Worm (Caenorhabditis elegans) whole organism, late embryonic: ENCODE measurements around the gene ceh-14.

Experiments
- ceh-19 ChIP-seq: fragments of 200-800 bp; sonication (Bioruptor generic); optimal IDR thresholded peaks from 2 replicates; lab custom pipeline; 2018; ENCODE audit warnings: mild to moderate bottlenecking, missing genetic modification characterization, missing compliant biosample characterization
- ceh-48 ChIP-seq: sonication (generic microtip); optimal IDR thresholded peaks from 2 replicates; lab custom pipeline; 2016; ENCODE audit warnings: missing genetic modification characterization, inconsistent platforms, missing compliant biosample characterization
- dve-1 ChIP-seq: sonication (generic microtip); optimal IDR thresholded peaks from 2 replicates; lab custom pipeline; 2017; ENCODE audit warnings: antibody characterized with exemption, mild to moderate bottlenecking, missing genetic modification characterization, missing compliant biosample characterization
- elt-2 ChIP-seq: sonication (generic microtip); optimal IDR thresholded peaks from 2 replicates; lab custom pipeline; 2016; ENCODE audit warnings: missing genetic modification reagents, missing genetic modification characterization, missing compliant biosample characterization
- nhr-11 ChIP-seq: fragments of 150-350 bp; optimal IDR thresholded peaks from 2 replicates; lab custom pipeline; 2014; ENCODE audit warnings: missing biosample characterization, missing genetic modification characterization
- pat-9 ChIP-seq: fragments of 200-800 bp; sonication (Bioruptor generic); optimal IDR thresholded peaks from 2 replicates; lab custom pipeline; 2018; ENCODE audit warnings: mild to moderate bottlenecking, missing genetic modification characterization, moderate library complexity, missing compliant biosample characterization
- sox-2 ChIP-seq: fragments of 200-800 bp; sonication (Bioruptor generic); IDR thresholded peaks from 2 replicates; pipeline ENCODE4 v1.3.6; 2022; ENCODE audit warnings: missing genetic modification reagents, missing genetic modification characterization, missing compliant biosample characterization
- unc-3 ChIP-seq, 2 experiments: fragments of 200-800 bp in 1 of 2; sonication (Bioruptor generic) in 1 of 2; sonication (generic microtip) in 1 of 2; conservative IDR thresholded peaks in 1 of 2; optimal IDR thresholded peaks in 1 of 2; 2 replicates each; pipeline versions ENCODE4 v1.3.6 to Lab custom; 2016 to 2022; ENCODE audit warnings: missing compliant biosample characterization in 2 of 2, missing genetic modification characterization in 2 of 2, missing genetic modification reagents in 1 of 2

DNA sequence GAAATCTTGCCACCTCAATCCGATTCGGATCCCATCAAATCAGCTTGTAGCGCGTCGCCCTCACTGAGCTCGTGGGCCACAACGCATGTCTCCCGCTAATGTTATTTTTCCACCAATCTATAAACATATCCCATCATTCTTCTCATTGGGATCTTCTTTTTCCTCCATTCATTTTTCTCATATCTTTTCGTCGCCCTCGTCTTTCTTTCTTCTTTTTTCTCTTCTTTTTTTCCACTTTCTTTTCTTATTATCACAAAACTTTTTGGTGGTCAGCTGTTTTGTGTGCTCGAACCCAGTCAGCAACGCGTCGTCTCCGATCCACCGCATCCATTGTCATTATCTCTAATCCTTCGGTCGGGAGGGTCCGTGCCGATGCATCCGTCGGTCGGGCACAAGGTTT is 8.7 kb downstream of the ceh-14 start:
- TF ChIP-seq nhr-11 (tag; lab: Kevin White, UChicago), result no peak
- no peak for TF ChIP-seq ceh-48 (tag; lab: Kevin White, UChicago)
- no peak for TF ChIP-seq unc-3 (GFP tag; conservative IDR thresholded peaks at IDR 0.05; lab: Robert Waterston, UW)
- TF ChIP-seq unc-3 (tag; optimal IDR thresholded peaks at IDR 0.05; lab: Kevin White, UChicago), result no peak
- TF ChIP-seq ceh-19 (GFP tag; lab: Kevin White, UChicago), result no peak
- no peak for TF ChIP-seq elt-2 (tag; lab: Kevin White, UChicago)
- TF ChIP-seq sox-2 (GFP tag; lab: Robert Waterston, UW), result no peak
- no peak for TF ChIP-seq pat-9
- TF ChIP-seq dve-1, result no peak
